Worm (Caenorhabditis elegans) whole organism, late embryonic: ENCODE measurements around the gene mlc-3.

Experiments
- C38D4.7 ChIP-seq: fragments of 200-800 bp; sonication (Bioruptor generic); optimal IDR thresholded peaks from 2 replicates; lab custom pipeline; 2018; ENCODE audit warnings: mild to moderate bottlenecking, missing genetic modification characterization, moderate library complexity, missing compliant biosample characterization
- F13H6.1 ChIP-seq: sonication (generic microtip); optimal IDR thresholded peaks from 2 replicates; lab custom pipeline; 2016; ENCODE audit warnings: missing genetic modification characterization, missing compliant biosample characterization
- K02D7.2 ChIP-seq: sonication (generic microtip); optimal IDR thresholded peaks from 2 replicates; lab custom pipeline; 2017; ENCODE audit warnings: mild to moderate bottlenecking, missing genetic modification characterization, missing compliant biosample characterization
- K09A11.1 ChIP-seq: sonication (generic microtip); optimal IDR thresholded peaks from 2 replicates; lab custom pipeline; 2017; ENCODE audit warnings: antibody characterized with exemption, mild to moderate bottlenecking, missing genetic modification characterization, missing compliant biosample characterization; ENCODE audit not compliant: insufficient read depth
- T23F11.4 ChIP-seq: fragments of 200-800 bp; sonication (Bioruptor generic); optimal IDR thresholded peaks from 2 replicates; lab custom pipeline; 2018; ENCODE audit warnings: mild to moderate bottlenecking, missing genetic modification characterization, missing compliant biosample characterization
- Y22D7AL.16 ChIP-seq: sonication (generic microtip); optimal IDR thresholded peaks from 2 replicates; lab custom pipeline; 2016; ENCODE audit warnings: missing genetic modification characterization, missing compliant biosample characterization
- ama-1 ChIP-seq: fragments of 150-350 bp; optimal IDR thresholded peaks from 2 replicates; lab custom pipeline; 2014
- ceh-18 ChIP-seq: sonication (generic microtip); optimal IDR thresholded peaks from 2 replicates; lab custom pipeline; 2016; ENCODE audit warnings: missing genetic modification characterization, missing compliant biosample characterization
- ceh-19 ChIP-seq: fragments of 200-800 bp; sonication (Bioruptor generic); optimal IDR thresholded peaks from 2 replicates; lab custom pipeline; 2018; ENCODE audit warnings: mild to moderate bottlenecking, missing genetic modification characterization, missing compliant biosample characterization
- ceh-31 ChIP-seq: sonication (generic microtip); optimal IDR thresholded peaks from 2 replicates; lab custom pipeline; 2016; ENCODE audit warnings: missing genetic modification characterization, missing compliant biosample characterization
- ceh-34 ChIP-seq: sonication (generic microtip); optimal IDR thresholded peaks from 2 replicates; lab custom pipeline; 2016; ENCODE audit warnings: mild to moderate bottlenecking, missing genetic modification characterization, missing compliant biosample characterization
- ceh-45 ChIP-seq: fragments of 200-800 bp; sonication (Bioruptor generic); IDR thresholded peaks from 2 replicates; pipeline ENCODE4 v1.3.6; 2022; ENCODE audit warnings: missing genetic modification reagents, missing genetic modification characterization, missing compliant biosample characterization
- ceh-6 ChIP-seq: fragments of 200-800 bp; sonication (Bioruptor generic); optimal IDR thresholded peaks from 2 replicates; lab custom pipeline; 2018; ENCODE audit warnings: mild to moderate bottlenecking, missing genetic modification characterization, missing compliant biosample characterization
- ceh-9 ChIP-seq: sonication (generic microtip); optimal IDR thresholded peaks from 2 replicates; lab custom pipeline; 2016; ENCODE audit warnings: mild to moderate bottlenecking, missing genetic modification characterization, inconsistent platforms, missing compliant biosample characterization
- che-1 ChIP-seq: sonication (generic microtip); optimal IDR thresholded peaks from 2 replicates; lab custom pipeline; 2016; ENCODE audit warnings: mild to moderate bottlenecking, missing genetic modification characterization, missing compliant biosample characterization
- dve-1 ChIP-seq: sonication (generic microtip); optimal IDR thresholded peaks from 2 replicates; lab custom pipeline; 2017; ENCODE audit warnings: antibody characterized with exemption, mild to moderate bottlenecking, missing genetic modification characterization, missing compliant biosample characterization
- elt-4 ChIP-seq: sonication (generic microtip); optimal IDR thresholded peaks from 2 replicates; lab custom pipeline; 2016; ENCODE audit warnings: missing genetic modification characterization, missing compliant biosample characterization
- ets-4 ChIP-seq: sonication (generic microtip); optimal IDR thresholded peaks from 2 replicates; lab custom pipeline; 2016; ENCODE audit warnings: missing genetic modification characterization, missing compliant biosample characterization
- gmeb-2 ChIP-seq: sonication (generic microtip); optimal IDR thresholded peaks from 2 replicates; lab custom pipeline; 2016; ENCODE audit warnings: missing genetic modification characterization, inconsistent platforms, missing compliant biosample characterization
- hlh-30 ChIP-seq: sonication (generic microtip); optimal IDR thresholded peaks from 2 replicates; lab custom pipeline; 2017; ENCODE audit warnings: antibody characterized with exemption, missing genetic modification characterization, missing compliant biosample characterization; ENCODE audit not compliant: insufficient read depth
- hlh-6 ChIP-seq: sonication (generic microtip); optimal IDR thresholded peaks from 2 replicates; lab custom pipeline; 2016; ENCODE audit warnings: missing genotype, missing genetic modification characterization, missing compliant biosample characterization
- madf-2 ChIP-seq: sonication (generic microtip); optimal IDR thresholded peaks from 2 replicates; lab custom pipeline; 2017; ENCODE audit warnings: missing genetic modification characterization, missing compliant biosample characterization
- mec-3 ChIP-seq: sonication (generic microtip); optimal IDR thresholded peaks from 2 replicates; lab custom pipeline; 2016; ENCODE audit warnings: borderline replicate concordance, missing genetic modification characterization, missing compliant biosample characterization
- nfya-1 ChIP-seq: sonication (generic microtip); optimal IDR thresholded peaks from 2 replicates; lab custom pipeline; 2017; ENCODE audit warnings: missing genetic modification characterization, mild to moderate bottlenecking, missing compliant biosample characterization, antibody characterized with exemption, moderate library complexity
- nhr-11 ChIP-seq: fragments of 150-350 bp; optimal IDR thresholded peaks from 2 replicates; lab custom pipeline; 2014; ENCODE audit warnings: missing biosample characterization, missing genetic modification characterization
- nhr-232 ChIP-seq: sonication (generic microtip); optimal IDR thresholded peaks from 2 replicates; lab custom pipeline; 2016; ENCODE audit warnings: missing genetic modification characterization, missing compliant biosample characterization
- npax-4 ChIP-seq: sonication (generic microtip); optimal IDR thresholded peaks from 2 replicates; lab custom pipeline; 2016; ENCODE audit warnings: missing genetic modification characterization, missing compliant biosample characterization
- pax-1 ChIP-seq: fragments of 150-350 bp; optimal IDR thresholded peaks from 2 replicates; lab custom pipeline; 2014; ENCODE audit warnings: missing biosample characterization, missing genetic modification characterization
- pha-4 ChIP-seq: fragments of 150-350 bp; optimal IDR thresholded peaks from 2 replicates; lab custom pipeline; 2018; ENCODE audit warnings: missing biosample characterization, missing genetic modification reagents, missing genetic modification characterization
- pqm-1 ChIP-seq: sonication (generic microtip); optimal IDR thresholded peaks from 2 replicates; lab custom pipeline; 2016; ENCODE audit warnings: missing genetic modification characterization, missing compliant biosample characterization
- pros-1 ChIP-seq: fragments of 150-350 bp; optimal IDR thresholded peaks from 2 replicates; lab custom pipeline; 2014; ENCODE audit warnings: missing biosample characterization, missing genetic modification reagents, missing genetic modification characterization
- sox-2 ChIP-seq: fragments of 200-800 bp; sonication (Bioruptor generic); IDR thresholded peaks from 2 replicates; pipeline ENCODE4 v1.3.6; 2022; ENCODE audit warnings: missing genetic modification reagents, missing genetic modification characterization, missing compliant biosample characterization
- syd-9 ChIP-seq: sonication (generic microtip); optimal IDR thresholded peaks from 2 replicates; lab custom pipeline; 2016; ENCODE audit warnings: mild to moderate bottlenecking, missing genetic modification characterization, moderate library complexity, missing compliant biosample characterization
- tbx-2 ChIP-seq: sonication (generic microtip); optimal IDR thresholded peaks from 2 replicates; lab custom pipeline; 2016; ENCODE audit warnings: missing genetic modification characterization, missing compliant biosample characterization
- tbx-7 ChIP-seq: sonication (generic microtip); optimal IDR thresholded peaks from 2 replicates; lab custom pipeline; 2016; ENCODE audit warnings: missing genotype, missing genetic modification characterization, missing compliant biosample characterization
- unc-3 ChIP-seq, 2 experiments: fragments of 200-800 bp in 1 of 2; sonication (Bioruptor generic) in 1 of 2; sonication (generic microtip) in 1 of 2; conservative IDR thresholded peaks in 1 of 2; optimal IDR thresholded peaks in 1 of 2; 2 replicates each; pipeline versions ENCODE4 v1.3.6 to Lab custom; 2016 to 2022; ENCODE audit warnings: missing compliant biosample characterization in 2 of 2, missing genetic modification characterization in 2 of 2, missing genetic modification reagents in 1 of 2
- unc-86 ChIP-seq: sonication (generic microtip); optimal IDR thresholded peaks from 2 replicates; lab custom pipeline; 2016; ENCODE audit warnings: missing genetic modification characterization, missing compliant biosample characterization
- zip-5 ChIP-seq: sonication (generic microtip); optimal IDR thresholded peaks from 2 replicates; lab custom pipeline; 2016; ENCODE audit warnings: missing genetic modification characterization, missing compliant biosample characterization
- ztf-16 ChIP-seq: sonication (generic microtip); optimal IDR thresholded peaks from 2 replicates; lab custom pipeline; 2017; ENCODE audit warnings: missing genetic modification characterization, missing compliant biosample characterization

Gene mlc-3

ce11 chrIII:5554884-5555500 lies 9.8 kb upstream of the mlc-3 start, which contains the start of the genes nmad-1 and hach-1 (continued):
- TF ChIP-seq nfya-1 (peak; percentile 87), che-1 (peak; percentile 89), ceh-45 (GFP tag; lab: Robert Waterston, UW) (peak; percentile 75), tbx-2 (peak; percentile 96), ceh-18 (peak; percentile 69), ceh-34 (tag; lab: Kevin White, UChicago) (peak; percentile 92), tbx-7 (tag; lab: Kevin White, UChicago) (peak; percentile 53), nhr-11 (tag; lab: Kevin White, UChicago) (no peak), ceh-6 (GFP tag; lab: Kevin White, UChicago) (peak; percentile 73), F13H6.1 (tag; lab: Kevin White, UChicago) (peak; percentile 93), elt-4 (tag; lab: Kevin White, UChicago) (no peak), T23F11.4 (GFP tag; lab: Kevin White, UChicago) (peak; percentile 80), unc-86 (tag; lab: Kevin White, UChicago) (peak; percentile 93), ceh-31 (tag; lab: Kevin White, UChicago) (peak; percentile 92), nhr-232 (tag; lab: Kevin White, UChicago) (peak; percentile 77), sox-2 (peak; percentile 60; the same call in 1 of the 2 replicates), pros-1 (tag; lab: Kevin White, UChicago) (no peak), hlh-6 (tag; lab: Kevin White, UChicago) (peak; percentile 82), zip-5 (tag; lab: Kevin White, UChicago) (peak; percentile 90), dve-1 (no peak), hlh-30 (tag; lab: Kevin White, UChicago) (no peak), npax-4 (tag; lab: Kevin White, UChicago) (peak; percentile 89), K09A11.1 (tag; lab: Kevin White, UChicago) (peak; percentile 90), mec-3 (tag; lab: Kevin White, UChicago) (peak; percentile 2), unc-3 (GFP tag; conservative IDR thresholded peaks at IDR 0.05; lab: Robert Waterston, UW) (peak; percentile 83), unc-3 (tag; optimal IDR thresholded peaks at IDR 0.05; lab: Kevin White, UChicago) (peak; percentile 87), gmeb-2 (peak; percentile 90)

ce11 chrIII:5557246-5557819 lies 7.5 kb upstream of the mlc-3 start, which contains the start of gene rpc-2:
TSS of gene rpc-2 (plus strand) at chrIII:5557365.
- TF ChIP-seq K02D7.2 (no peak), pqm-1 (tag; lab: Kevin White, UChicago) (no peak), ceh-9 (tag; lab: Kevin White, UChicago) (no peak), nhr-232 (tag; lab: Kevin White, UChicago) (no peak), ceh-31 (tag; lab: Kevin White, UChicago) (no peak), madf-2 (no peak), pax-1 (tag; lab: Kevin White, UChicago) (no peak), ama-1 (lab: Kevin White, UChicago) (no peak), hlh-30 (tag; lab: Kevin White, UChicago) (no peak), pha-4 (tag; lab: Kevin White, UChicago) (no peak), ztf-16 (tag; lab: Kevin White, UChicago) (no peak), syd-9 (tag; lab: Kevin White, UChicago) (no peak), ets-4 (tag; lab: Kevin White, UChicago) (no peak), C38D4.7 (GFP tag; lab: Kevin White, UChicago) (no peak), ceh-19 (GFP tag; lab: Kevin White, UChicago) (no peak), Y22D7AL.16 (tag; lab: Kevin White, UChicago) (no peak)
